Worm (Caenorhabditis elegans): Measurements from ENCODE around the gene frh-1.

DNA sequence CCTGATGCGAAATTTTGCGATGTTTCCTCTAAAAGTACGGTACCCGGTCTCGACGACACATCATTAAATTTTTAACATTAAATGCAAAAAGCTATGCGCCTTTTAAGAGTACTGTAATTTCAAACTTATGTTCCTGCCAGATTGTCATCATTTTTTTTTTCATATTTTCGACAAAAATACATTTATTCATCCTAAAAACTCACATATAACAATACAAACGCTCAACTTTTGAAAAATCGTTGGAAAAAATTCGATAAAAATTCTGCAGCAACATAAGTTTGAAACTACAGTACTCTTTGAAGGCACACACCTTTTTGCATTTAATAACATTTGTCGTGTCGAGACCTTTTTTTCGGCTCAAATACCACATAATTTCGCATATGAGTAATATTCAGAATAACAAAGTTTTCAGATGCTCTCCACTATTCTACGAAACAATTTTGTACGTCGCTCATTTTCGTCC, at the start of gene frh-1:
- TF ChIP-seq mep-1 (tag; optimal IDR thresholded peaks at IDR 0.05) (no peak), elt-3 (tag; optimal IDR thresholded peaks at IDR 0.05) (no peak), pha-4 (tag; optimal IDR thresholded peaks at IDR 0.05) (no peak), lin-32 (GFP tag; optimal IDR thresholded peaks at IDR 0.05) (no peak), nhr-237 (tag; optimal IDR thresholded peaks at IDR 0.05) (no peak), elt-1 (tag; optimal IDR thresholded peaks at IDR 0.05; ENCODE audit: borderline replicate concordance, insufficient read depth) (no peak), snpc-4 (tag; optimal IDR thresholded peaks at IDR 0.05) (no peak), mab-5 (tag; optimal IDR thresholded peaks at IDR 0.05) (no peak), ces-1 (GFP tag; optimal IDR thresholded peaks at IDR 0.05) (no peak), unc-39 (tag; optimal IDR thresholded peaks at IDR 0.05) (no peak), ham-2 (GFP tag; optimal IDR thresholded peaks at IDR 0.05) (no peak)

Data from whole organism, mixed stage, embryonic.